Fruit fly (Drosophila melanogaster): ENCODE results near the gene CG7542.

CG7542 gene

DNA sequence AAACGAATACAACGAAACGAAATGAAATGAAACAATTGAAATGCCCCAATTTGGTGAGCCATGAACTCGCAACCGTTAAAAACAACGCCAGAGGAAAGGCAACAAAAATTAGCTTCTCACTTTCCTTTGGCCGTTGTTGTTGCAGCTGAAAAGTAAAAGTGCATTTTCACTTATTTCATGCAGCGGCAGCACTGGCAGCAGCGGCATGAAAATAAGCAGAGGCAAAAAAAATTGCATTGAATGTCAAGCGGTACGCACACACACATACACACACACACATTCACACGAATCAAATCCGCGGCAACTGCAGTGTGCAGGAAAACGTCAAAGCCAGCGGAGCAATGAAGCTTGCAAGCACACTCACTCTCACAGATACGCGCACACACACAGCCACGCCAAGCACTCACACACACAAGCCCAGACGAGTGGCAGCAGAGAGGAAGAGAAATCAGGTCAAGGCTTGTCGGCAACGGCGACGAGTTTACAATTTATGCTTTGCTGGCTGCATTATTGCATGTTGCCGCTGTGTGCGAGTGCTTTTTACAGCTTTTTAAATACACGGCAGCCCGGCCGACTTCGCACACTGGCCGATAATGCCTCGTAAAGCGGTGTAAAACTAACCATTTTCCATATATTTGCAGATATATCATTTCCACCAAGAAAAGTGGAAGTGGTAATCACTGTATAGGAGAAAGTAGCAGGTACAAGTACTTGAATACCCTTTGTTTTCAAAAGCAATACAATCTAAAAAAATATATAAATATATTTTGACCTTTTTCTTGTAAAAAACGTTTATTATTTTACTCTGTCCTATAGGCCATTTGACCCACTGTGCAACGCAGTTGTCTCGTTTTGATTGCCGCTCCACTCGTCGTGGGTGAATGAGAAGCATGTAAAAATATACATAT, 17.0 kb downstream of the CG7542 start (continued):
- peak; percentile 73 for TF ChIP-seq vri (GFP tag; optimal IDR thresholded peaks at IDR 0.05)
- peak; percentile 73 for TF ChIP-seq CG7368 (GFP tag; optimal IDR thresholded peaks at IDR 0.05)
- TF ChIP-seq CG8319 (GFP tag; optimal IDR thresholded peaks at IDR 0.05) = peak; percentile 60
- peak; percentile 28 for TF ChIP-seq CG9139 (GFP tag; optimal IDR thresholded peaks at IDR 0.05)
- TF ChIP-seq fkh (GFP tag; optimal IDR thresholded peaks at IDR 0.05) = peak; percentile 8
- TF ChIP-seq CG6163 (GFP tag; IDR thresholded peaks at IDR 0.05) = peak; percentile 53; the same call in 2 of the 3 replicates
- peak; percentile 87 for TF ChIP-seq CG34406 (GFP tag; optimal IDR thresholded peaks at IDR 0.05)
- TF ChIP-seq dsx (GFP tag; optimal IDR thresholded peaks at IDR 0.05; ENCODE audit: poor library complexity, severe bottlenecking) = peak; percentile 75
- TF ChIP-seq CG8119 (GFP tag; IDR thresholded peaks at IDR 0.05) = peak; percentile 86
- TF ChIP-seq Sox15 (GFP tag; optimal IDR thresholded peaks at IDR 0.05) = peak; percentile 72
- TF ChIP-seq lz (GFP tag; optimal IDR thresholded peaks at IDR 0.05) = peak; percentile 76
- peak; percentile 27 to 75 for TF ChIP-seq salr (GFP tag; optimal IDR thresholded peaks at IDR 0.05)
- TF ChIP-seq CG8632 (GFP tag; optimal IDR thresholded peaks at IDR 0.05) = peak; percentile 88
- TF ChIP-seq CG10631 (GFP tag; optimal IDR thresholded peaks at IDR 0.05) = peak; percentile 83
- peak; percentile 86 for TF ChIP-seq esn (GFP tag; optimal IDR thresholded peaks at IDR 0.05)
- no peak for TF ChIP-seq fd85E (GFP tag; optimal IDR thresholded peaks at IDR 0.05)

DNA sequence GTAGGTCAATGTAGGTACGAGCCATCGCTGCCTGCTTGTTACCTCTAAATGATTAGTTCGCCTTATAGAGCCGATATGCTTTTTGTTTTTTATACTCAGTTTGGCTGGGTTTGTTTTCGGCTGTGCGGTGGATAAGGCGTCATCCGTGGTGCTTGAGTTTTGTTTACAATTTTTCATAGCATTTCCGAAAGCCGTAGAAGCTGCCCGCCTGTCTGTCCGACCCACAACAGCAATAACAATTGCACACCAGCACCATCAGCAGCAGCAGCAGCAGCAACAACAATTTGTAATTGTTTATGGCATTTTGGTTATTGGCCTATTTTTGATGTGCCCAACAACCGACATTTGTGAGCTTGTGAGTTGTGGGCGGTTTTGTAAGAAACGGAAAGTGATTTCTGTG, 19.1 kb downstream of the CG7542 start:
- TF ChIP-seq vri (GFP tag; optimal IDR thresholded peaks at IDR 0.05) (peak; percentile 22), lz (GFP tag; optimal IDR thresholded peaks at IDR 0.05) (no peak)

DNA sequence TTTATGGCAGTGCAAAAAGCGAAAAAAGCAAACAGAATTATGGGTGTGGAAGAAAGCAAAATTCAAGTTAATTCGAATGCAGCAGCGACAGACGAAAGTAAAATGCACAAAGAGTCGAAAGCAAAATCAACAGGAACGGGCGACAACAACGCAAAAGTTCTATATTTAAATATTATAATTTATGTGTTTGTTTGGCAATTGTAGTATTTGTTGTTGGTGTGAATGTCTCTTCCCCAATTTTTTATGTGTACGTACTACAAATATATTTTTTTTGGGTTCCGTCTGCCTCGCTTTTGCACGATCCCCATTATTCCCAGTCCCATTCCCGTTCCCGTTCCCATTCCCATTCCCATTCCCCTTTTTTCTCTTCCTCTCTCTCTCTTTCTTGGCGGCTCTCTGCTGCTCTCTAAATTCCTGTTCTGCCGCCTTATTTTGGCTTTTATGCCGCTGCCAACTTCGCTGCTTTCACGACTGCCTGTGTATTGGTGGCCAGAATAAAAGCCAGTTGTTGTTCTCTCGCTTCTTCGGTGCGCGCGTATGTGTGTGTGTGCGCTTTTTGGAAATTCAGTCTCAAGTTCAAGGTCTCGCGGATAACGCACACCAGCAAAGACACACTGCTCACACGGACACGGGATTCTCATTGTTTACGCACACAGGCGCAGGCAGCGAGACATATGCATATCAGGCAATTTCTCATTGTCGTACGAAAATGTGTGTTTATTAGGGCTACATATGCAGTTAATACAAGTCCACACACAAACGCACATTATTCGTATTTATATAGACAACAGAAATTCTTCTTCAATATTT, 20.3 kb downstream of the CG7542 start:
- TF ChIP-seq lz (GFP tag; optimal IDR thresholded peaks at IDR 0.05) = no peak
- peak; percentile 39 for TF ChIP-seq Hr39 (GFP tag; optimal IDR thresholded peaks at IDR 0.05)
- TF ChIP-seq CG8319 (GFP tag; optimal IDR thresholded peaks at IDR 0.05) = no peak
- no peak for TF ChIP-seq CG16779 (tag; optimal IDR thresholded peaks at IDR 0.05)
- peak; percentile 21 for TF ChIP-seq Met (GFP tag; optimal IDR thresholded peaks at IDR 0.05)
- TF ChIP-seq Eip75B (GFP tag; optimal IDR thresholded peaks at IDR 0.05) = peak; percentile 60
- TF ChIP-seq dsx (GFP tag; optimal IDR thresholded peaks at IDR 0.05; ENCODE audit: poor library complexity, severe bottlenecking) = peak; percentile 54
- TF ChIP-seq fd59A (GFP tag; optimal IDR thresholded peaks at IDR 0.05) = no peak
- no peak for TF ChIP-seq cyc (GFP tag; optimal IDR thresholded peaks at IDR 0.05)
- TF ChIP-seq acj6 (GFP tag; optimal IDR thresholded peaks at IDR 0.05) = no peak
- peak; percentile 13 to 38 for TF ChIP-seq ss (GFP tag; optimal IDR thresholded peaks at IDR 0.05)
- peak; percentile 13 for TF ChIP-seq CG1621 (tag; optimal IDR thresholded peaks at IDR 0.05)
- no peak for TF ChIP-seq CG11294 (GFP tag; IDR thresholded peaks at IDR 0.05)
- no peak for TF ChIP-seq net (GFP tag; optimal IDR thresholded peaks at IDR 0.05)
- TF ChIP-seq CG34406 (GFP tag; optimal IDR thresholded peaks at IDR 0.05) = no peak
- TF ChIP-seq achi (GFP tag; optimal IDR thresholded peaks at IDR 0.05) = peak; percentile 12
- TF ChIP-seq Smox (GFP tag; optimal IDR thresholded peaks at IDR 0.05) = peak; percentile 43
- no peak for TF ChIP-seq CG3032 (tag; optimal IDR thresholded peaks at IDR 0.05)
- TF ChIP-seq CG32006 (GFP tag; optimal IDR thresholded peaks at IDR 0.05) = no peak
- peak; percentile 81 for TF ChIP-seq Blimp-1 (GFP tag; optimal IDR thresholded peaks at IDR 0.05)
- no peak for TF ChIP-seq Ets21C (GFP tag; optimal IDR thresholded peaks at IDR 0.05)
- TF ChIP-seq Sox15 (GFP tag; optimal IDR thresholded peaks at IDR 0.05) = no peak
- no peak for TF ChIP-seq spab (GFP tag; optimal IDR thresholded peaks at IDR 0.05)
- TF ChIP-seq fd85E (GFP tag; optimal IDR thresholded peaks at IDR 0.05) = no peak
- peak; percentile 60 for TF ChIP-seq Eip78C (GFP tag)
- TF ChIP-seq CG8632 (GFP tag; optimal IDR thresholded peaks at IDR 0.05) = no peak
- TF ChIP-seq CG6276 (GFP tag; optimal IDR thresholded peaks at IDR 0.05) = no peak
- TF ChIP-seq CG10669 (GFP tag; optimal IDR thresholded peaks at IDR 0.05) = no peak
- peak; percentile 20 for TF ChIP-seq CG6792 (GFP tag; optimal IDR thresholded peaks at IDR 0.05)
- TF ChIP-seq fkh (GFP tag; optimal IDR thresholded peaks at IDR 0.05) = no peak
- no peak for TF ChIP-seq CG6808 (GFP tag; optimal IDR thresholded peaks at IDR 0.05)
- no peak for TF ChIP-seq CG11762 (GFP tag; optimal IDR thresholded peaks at IDR 0.05; ENCODE audit: insufficient read depth)
- TF ChIP-seq Hr38 (GFP tag; optimal IDR thresholded peaks at IDR 0.05) = no peak
- TF ChIP-seq pdm3 (GFP tag; optimal IDR thresholded peaks at IDR 0.05) = no peak
- TF ChIP-seq CG9139 (GFP tag; optimal IDR thresholded peaks at IDR 0.05) = no peak
- no peak for TF ChIP-seq salr (GFP tag; optimal IDR thresholded peaks at IDR 0.05)
